Worm (Caenorhabditis elegans): ENCODE measurements around the gene acc-1.

DNA sequence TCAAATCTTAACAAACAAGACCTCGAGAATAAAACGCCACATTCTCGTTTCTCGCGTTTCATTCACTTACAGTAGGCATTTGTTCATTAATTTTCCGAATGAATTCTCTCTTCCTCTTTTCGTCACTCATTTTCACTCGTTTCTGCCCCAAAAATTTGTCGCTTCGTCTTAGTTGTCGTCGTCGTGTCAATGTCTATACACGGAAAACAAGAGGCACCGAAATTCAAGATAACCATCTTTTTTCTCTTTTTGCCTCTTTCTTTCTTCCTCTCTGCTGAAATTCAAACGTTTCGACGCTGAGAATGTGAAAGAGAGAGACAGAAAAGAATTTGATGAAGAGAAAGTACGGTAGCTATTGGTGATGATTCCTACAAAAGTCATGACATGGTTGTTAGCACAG is 39.8 kb upstream of the acc-1 start:
- TF ChIP-seq unc-55 (GFP tag; optimal IDR thresholded peaks at IDR 0.05): no peak
- TF ChIP-seq elt-3 (tag; optimal IDR thresholded peaks at IDR 0.05): no peak
- TF ChIP-seq Y55F3AM.14 (GFP tag; optimal IDR thresholded peaks at IDR 0.05): no peak
- no peak for TF ChIP-seq ztf-4 (tag; optimal IDR thresholded peaks at IDR 0.05)
- peak; percentile 48 for TF ChIP-seq nhr-25 (tag; optimal IDR thresholded peaks at IDR 0.05)

All from whole organism, L2 larva.